Fruit fly (Drosophila melanogaster): ENCODE measurements around the gene CG13473.

CG13473 gene

DNA sequence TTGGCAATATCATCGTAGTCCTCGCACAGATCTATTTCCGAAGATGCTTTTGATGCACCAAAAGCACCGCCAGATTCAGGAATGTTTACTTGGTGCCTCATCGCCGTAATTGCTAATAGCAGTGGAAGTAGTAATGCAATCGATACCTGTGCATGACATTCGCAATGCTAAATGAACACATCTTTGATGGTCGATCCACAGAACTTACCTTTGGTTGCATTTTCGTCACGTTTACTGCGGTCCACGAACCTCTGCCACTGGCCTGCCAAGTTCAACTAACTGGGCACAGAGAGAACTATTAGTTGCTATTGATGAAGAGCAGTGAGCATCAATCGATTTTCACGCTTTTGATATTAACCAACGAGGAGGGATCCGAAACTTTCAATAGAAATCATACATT, 27.0 kb upstream of the CG13473 start, which contains the start of gene CG17177:
Gene CG17177 (minus strand): TSS at position 101 of the 400 bp plus-strand sequence.
- TF ChIP-seq CrebA (GFP tag; optimal IDR thresholded peaks at IDR 0.05; ENCODE audit: borderline replicate concordance) (no peak), fru (GFP tag; optimal IDR thresholded peaks at IDR 0.05) (no peak), foxo (GFP tag; optimal IDR thresholded peaks at IDR 0.05) (no peak), usp (GFP tag; optimal IDR thresholded peaks at IDR 0.05) (no peak), CG9705 (GFP tag; optimal IDR thresholded peaks at IDR 0.05) (no peak), jim (GFP tag; optimal IDR thresholded peaks at IDR 0.05) (no peak), ey (GFP tag; optimal IDR thresholded peaks at IDR 0.05) (no peak)

DNA sequence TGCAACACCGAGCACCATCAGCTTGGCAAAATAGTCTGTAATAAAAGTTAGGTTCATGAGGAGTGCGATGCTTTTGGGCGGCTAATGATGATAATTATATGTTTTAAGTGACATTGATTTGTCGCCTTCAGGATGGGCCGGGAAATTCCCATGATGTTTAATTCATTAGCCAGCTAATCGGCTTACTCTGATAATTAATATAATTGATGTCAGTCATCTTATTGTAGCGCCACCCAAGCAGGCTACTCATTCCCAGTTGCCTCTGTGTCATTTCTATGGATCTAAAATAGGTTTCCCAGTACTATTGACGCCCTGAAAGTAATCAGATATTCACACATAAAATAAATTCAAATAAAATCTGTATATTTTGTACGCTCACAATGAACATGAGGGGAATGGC, 23.4 kb upstream of the CG13473 start, which contains the start of gene CG13476:
Gene CG13476 (plus strand): TSS at position 301 of the 400 bp plus-strand sequence.
- TF ChIP-seq sv (GFP tag; optimal IDR thresholded peaks at IDR 0.05) (no peak), OdsH (GFP tag; optimal IDR thresholded peaks at IDR 0.05) (no peak), dl (GFP tag; optimal IDR thresholded peaks at IDR 0.05; ENCODE audit: insufficient read depth in 1 of 2, partially characterized antibody in 2 of 2) (no peak), Hr83 (GFP tag; optimal IDR thresholded peaks at IDR 0.05; ENCODE audit: poor library complexity, severe bottlenecking) (no peak), Sp1 (GFP tag; optimal IDR thresholded peaks at IDR 0.05) (no peak), Dfd (GFP tag; optimal IDR thresholded peaks at IDR 0.05) (no peak), usp (GFP tag; optimal IDR thresholded peaks at IDR 0.05) (no peak), psq (GFP tag; optimal IDR thresholded peaks at IDR 0.05) (no peak)

DNA sequence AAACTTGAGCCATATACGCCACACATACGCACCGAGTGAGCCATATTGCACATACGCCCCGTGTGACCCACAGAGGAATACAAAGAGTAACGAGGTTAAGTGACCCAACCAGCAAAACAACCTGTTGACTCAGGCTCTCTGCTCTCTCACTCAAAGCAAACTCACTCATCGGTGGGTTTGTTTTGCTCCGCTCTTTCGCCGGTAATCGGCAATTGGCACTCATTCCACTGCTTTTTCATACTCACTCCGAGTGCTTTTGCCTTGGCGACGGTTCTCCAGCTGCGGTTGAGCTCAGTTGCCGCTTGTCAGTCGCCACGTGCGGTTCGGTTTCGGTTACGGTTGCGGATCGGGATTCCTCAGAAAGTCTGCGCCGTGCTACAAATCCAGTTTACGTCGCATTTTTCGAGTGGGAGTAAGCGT, 22.1 kb upstream of the CG13473 start:
- TF ChIP-seq Sp1 (GFP tag; optimal IDR thresholded peaks at IDR 0.05) (no peak), Mio (GFP tag; optimal IDR thresholded peaks at IDR 0.05) (no peak), OdsH (GFP tag; optimal IDR thresholded peaks at IDR 0.05) (no peak), jim (GFP tag; optimal IDR thresholded peaks at IDR 0.05) (peak; percentile 9), h (GFP tag; optimal IDR thresholded peaks at IDR 0.05) (peak; percentile 78), Dif (GFP tag; optimal IDR thresholded peaks at IDR 0.05; ENCODE audit: partially characterized antibody) (peak; percentile 56), dl (GFP tag; optimal IDR thresholded peaks at IDR 0.05; ENCODE audit: insufficient read depth in 1 of 2, partially characterized antibody in 2 of 2) (peak; percentile 3 to 34), Hnf4 (GFP tag; optimal IDR thresholded peaks at IDR 0.05) (peak; percentile 41), psq (GFP tag; optimal IDR thresholded peaks at IDR 0.05) (peak; percentile 92), fru (GFP tag; optimal IDR thresholded peaks at IDR 0.05) (no peak), dsf (GFP tag; optimal IDR thresholded peaks at IDR 0.05; ENCODE audit: borderline replicate concordance) (no peak), Jra (GFP tag; optimal IDR thresholded peaks at IDR 0.05) (peak; percentile 15), brk (GFP tag; optimal IDR thresholded peaks at IDR 0.05) (no peak), tai (GFP tag; optimal IDR thresholded peaks at IDR 0.05) (no peak), Vsx2 (GFP tag; optimal IDR thresholded peaks at IDR 0.05; ENCODE audit: partially characterized antibody) (peak; percentile 84), Hr83 (GFP tag; optimal IDR thresholded peaks at IDR 0.05; ENCODE audit: poor library complexity, severe bottlenecking) (peak; percentile 17), GATAd (GFP tag; optimal IDR thresholded peaks at IDR 0.05) (no peak), N (GFP tag; optimal IDR thresholded peaks at IDR 0.05) (no peak), Myc (optimal IDR thresholded peaks at IDR 0.05) (no peak)

DNA sequence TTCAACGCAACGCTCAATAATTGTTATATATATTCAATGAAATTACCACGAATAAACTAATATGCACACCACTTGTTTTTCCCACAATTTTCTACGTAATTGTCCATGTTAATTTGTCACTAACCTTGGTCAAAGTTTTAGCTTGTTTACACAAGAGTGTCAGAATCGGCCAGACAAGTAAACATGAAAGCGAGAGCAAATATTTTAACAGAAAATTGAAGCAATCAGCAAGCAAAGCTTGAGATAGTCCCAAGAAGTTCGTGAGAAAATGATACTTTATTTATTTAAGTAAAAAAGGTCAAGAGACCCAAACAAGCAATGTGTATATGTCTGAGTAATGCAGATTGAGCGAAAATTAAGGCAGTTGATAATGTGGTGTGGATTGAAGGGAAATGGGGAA, 20.5 kb upstream of the CG13473 start:
- TF ChIP-seq CG32264 (GFP tag; optimal IDR thresholded peaks at IDR 0.05), result peak; percentile 42
- TF ChIP-seq sv (GFP tag; optimal IDR thresholded peaks at IDR 0.05), result no peak
- no peak for TF ChIP-seq lola (GFP tag; optimal IDR thresholded peaks at IDR 0.05)
- peak; percentile 76 for TF ChIP-seq Hnf4 (GFP tag; optimal IDR thresholded peaks at IDR 0.05)
- peak; percentile 54 for TF ChIP-seq h (GFP tag; optimal IDR thresholded peaks at IDR 0.05)
- TF ChIP-seq rgr (GFP tag; optimal IDR thresholded peaks at IDR 0.05), result peak; percentile 64
- TF ChIP-seq GATAd (GFP tag; optimal IDR thresholded peaks at IDR 0.05), result peak; percentile 24
- no peak for TF ChIP-seq Abd-B (GFP tag; optimal IDR thresholded peaks at IDR 0.05)
- no peak for TF ChIP-seq Dfd (GFP tag; optimal IDR thresholded peaks at IDR 0.05)
- TF ChIP-seq HLH106 (tag; optimal IDR thresholded peaks at IDR 0.05), result no peak
- TF ChIP-seq Vsx2 (GFP tag; optimal IDR thresholded peaks at IDR 0.05; ENCODE audit: partially characterized antibody), result no peak
- TF ChIP-seq CG9705 (GFP tag; optimal IDR thresholded peaks at IDR 0.05), result no peak
- peak; percentile 73 for TF ChIP-seq Hr83 (GFP tag; optimal IDR thresholded peaks at IDR 0.05; ENCODE audit: poor library complexity, severe bottlenecking)
- no peak for TF ChIP-seq dsf (GFP tag; optimal IDR thresholded peaks at IDR 0.05; ENCODE audit: borderline replicate concordance)
- no peak for TF ChIP-seq pan (optimal IDR thresholded peaks at IDR 0.05)
- TF ChIP-seq Jra (GFP tag; optimal IDR thresholded peaks at IDR 0.05), result no peak
- peak; percentile 7 for TF ChIP-seq brk (GFP tag; optimal IDR thresholded peaks at IDR 0.05)
- TF ChIP-seq Hr78 (GFP tag; optimal IDR thresholded peaks at IDR 0.05), result no peak
- no peak for TF ChIP-seq usp (GFP tag; optimal IDR thresholded peaks at IDR 0.05)
- peak; percentile 39 for TF ChIP-seq br (GFP tag; optimal IDR thresholded peaks at IDR 0.05)
- TF ChIP-seq Myc (optimal IDR thresholded peaks at IDR 0.05), result no peak
- TF ChIP-seq Sp1 (GFP tag; optimal IDR thresholded peaks at IDR 0.05), result no peak
- no peak for TF ChIP-seq Mio (GFP tag; optimal IDR thresholded peaks at IDR 0.05)
- peak; percentile 70 for TF ChIP-seq tai (GFP tag; optimal IDR thresholded peaks at IDR 0.05)
- TF ChIP-seq dmrt93B (GFP tag; optimal IDR thresholded peaks at IDR 0.05), result no peak
- no peak for TF ChIP-seq N (GFP tag; optimal IDR thresholded peaks at IDR 0.05)
- TF ChIP-seq CrebA (GFP tag; optimal IDR thresholded peaks at IDR 0.05; ENCODE audit: borderline replicate concordance), result no peak
- TF ChIP-seq sage (GFP tag; optimal IDR thresholded peaks at IDR 0.05), result no peak
- peak in 1 of 2 experiments; percentile 41 for TF ChIP-seq foxo (GFP tag; optimal IDR thresholded peaks at IDR 0.05)
- peak; percentile 31 for TF ChIP-seq psq (GFP tag; optimal IDR thresholded peaks at IDR 0.05)
- peak; percentile 38 for TF ChIP-seq OdsH (GFP tag; optimal IDR thresholded peaks at IDR 0.05)
- peak; percentile 47 for TF ChIP-seq ey (GFP tag; optimal IDR thresholded peaks at IDR 0.05)
- peak; percentile 45 for TF ChIP-seq fru (GFP tag; optimal IDR thresholded peaks at IDR 0.05)
- no peak for TF ChIP-seq dl (GFP tag; optimal IDR thresholded peaks at IDR 0.05; ENCODE audit: insufficient read depth in 1 of 2, partially characterized antibody in 2 of 2)
- no peak for TF ChIP-seq Rel (GFP tag; optimal IDR thresholded peaks at IDR 0.05)
- TF ChIP-seq Rel (tag; optimal IDR thresholded peaks at IDR 0.05), result no peak
- TF ChIP-seq Dif (GFP tag; optimal IDR thresholded peaks at IDR 0.05; ENCODE audit: partially characterized antibody), result no peak
- TF ChIP-seq jim (GFP tag; optimal IDR thresholded peaks at IDR 0.05), result peak; percentile 37

All from whole organism, wandering third instar larva.